Fruit fly (Drosophila melanogaster) whole organism, embryonic: ENCODE measurements around the gene CG2533.

Experiments used
- CG1024 ChIP-seq: fragments of 200-800 bp; sonication (Bioruptor generic); IDR thresholded peaks from 2 replicates; pipeline ENCODE4 v1.3.6; 2022; ENCODE audit warnings: missing biosample characterization, missing genetic modification characterization
- CG13624 ChIP-seq: fragments of 200-800 bp; sonication (Bioruptor generic); optimal IDR thresholded peaks from 2 replicates; lab custom pipeline; 2016; ENCODE audit warnings: missing biosample characterization, missing genetic modification characterization
- CG13775 ChIP-seq: fragments of 200-800 bp; sonication (Bioruptor generic); optimal IDR thresholded peaks from 3 replicates; lab custom pipeline; 2017; ENCODE audit warnings: missing biosample characterization, mild to moderate bottlenecking, missing genetic modification characterization
- CG14860 ChIP-seq: fragments of 200-800 bp; sonication (Bioruptor generic); IDR thresholded peaks from 3 replicates; pipeline ENCODE4 v1.3.6; 2022; ENCODE audit warnings: missing biosample characterization, missing genetic modification characterization; ENCODE audit not compliant: partially characterized antibody
- CG1602 ChIP-seq: fragments of 200-800 bp; sonication (Bioruptor generic); optimal IDR thresholded peaks from 3 replicates; lab custom pipeline; 2016; ENCODE audit warnings: missing biosample characterization, missing genetic modification characterization
- CG1647 ChIP-seq: fragments of 200-800 bp; sonication (Bioruptor generic); optimal IDR thresholded peaks from 3 replicates; lab custom pipeline; 2016; ENCODE audit warnings: missing biosample characterization, missing genetic modification characterization
- CG18476 ChIP-seq: fragments of 200-800 bp; sonication (Bioruptor generic); optimal IDR thresholded peaks from 2 replicates; lab custom pipeline; 2016; ENCODE audit warnings: missing biosample characterization, mild to moderate bottlenecking, missing genetic modification characterization
- CG30431 ChIP-seq: fragments of 200-800 bp; sonication (Bioruptor generic); optimal IDR thresholded peaks from 2 replicates; lab custom pipeline; 2017; ENCODE audit warnings: missing biosample characterization, missing genetic modification characterization
- CG33213 ChIP-seq: fragments of 200-800 bp; sonication (Bioruptor generic); optimal IDR thresholded peaks from 3 replicates; lab custom pipeline; 2016; ENCODE audit warnings: missing biosample characterization, missing genetic modification characterization
- CG4404 ChIP-seq: fragments of 200-800 bp; sonication (Bioruptor generic); IDR thresholded peaks from 2 replicates; pipeline ENCODE4 v1.3.6; 2022; ENCODE audit warnings: missing biosample characterization, missing genetic modification characterization
- CG4730 ChIP-seq: fragments of 200-800 bp; sonication (Bioruptor generic); IDR thresholded peaks from 2 replicates; pipeline ENCODE4 v1.3.6; 2022; ENCODE audit warnings: missing biosample characterization, missing genetic modification characterization
- CG6254 ChIP-seq: fragments of 200-800 bp; sonication (Bioruptor generic); optimal IDR thresholded peaks from 3 replicates; lab custom pipeline; 2017; ENCODE audit warnings: mild to moderate bottlenecking, missing biosample characterization, missing genetic modification reagents, missing genetic modification characterization
- CG6854 ChIP-seq: fragments of 200-800 bp; sonication (Bioruptor generic); optimal IDR thresholded peaks from 3 replicates; lab custom pipeline; 2017; ENCODE audit warnings: missing biosample characterization, mild to moderate bottlenecking, missing genetic modification characterization
- CG7556 ChIP-seq: fragments of 200-800 bp; sonication (Bioruptor generic); optimal IDR thresholded peaks from 2 replicates; lab custom pipeline; 2017; ENCODE audit warnings: missing biosample characterization, mild to moderate bottlenecking, missing genetic modification characterization
- CG8089 ChIP-seq: fragments of 200-800 bp; sonication (Bioruptor generic); optimal IDR thresholded peaks from 3 replicates; lab custom pipeline; 2016; ENCODE audit warnings: missing biosample characterization, missing genetic modification characterization
- CG9727 ChIP-seq: fragments of 200-800 bp; sonication (Bioruptor generic); optimal IDR thresholded peaks from 3 replicates; lab custom pipeline; 2017; ENCODE audit warnings: missing biosample characterization, mild to moderate bottlenecking, missing genetic modification characterization
- CG9876 ChIP-seq: fragments of 200-800 bp; sonication (Bioruptor generic); optimal IDR thresholded peaks from 2 replicates; lab custom pipeline; 2016; ENCODE audit warnings: missing biosample characterization, missing genetic modification characterization
- D ChIP-seq, 2 experiments: fragments of 200-800 bp in 1 of 2; fragments of >200 bp in 1 of 2; sonication (Bioruptor generic) in 1 of 2; optimal IDR thresholded peaks; 2 replicates in 1 of 2; 3 replicates in 1 of 2; lab custom pipeline; 2017; ENCODE audit warnings: mild to moderate bottlenecking in 1 of 2, missing biosample characterization in 1 of 2, missing genetic modification characterization in 1 of 2, missing genetic modification reagents in 1 of 2
- E2f1 ChIP-seq: fragments of 200-800 bp; sonication (Bioruptor generic); IDR thresholded peaks from 2 replicates; pipeline ENCODE4 v1.3.6; 2022; ENCODE audit warnings: missing biosample characterization, missing genetic modification characterization
- Elba2 ChIP-seq: fragments of 200-800 bp; sonication (Bioruptor generic); optimal IDR thresholded peaks from 3 replicates; lab custom pipeline; 2016; ENCODE audit warnings: missing biosample characterization, missing genetic modification characterization
- Gsc ChIP-seq: fragments of 200-800 bp; sonication (Bioruptor generic); IDR thresholded peaks from 2 replicates; pipeline ENCODE4 v1.3.6; 2022; ENCODE audit warnings: missing biosample characterization, missing genetic modification characterization
- HHEX ChIP-seq: fragments of 200-800 bp; sonication (Bioruptor generic); optimal IDR thresholded peaks from 3 replicates; lab custom pipeline; 2017; ENCODE audit warnings: missing biosample characterization, mild to moderate bottlenecking, missing genetic modification characterization, missing genetic modification reagents
- Jarid2 ChIP-seq: fragments of 200-800 bp; sonication (Bioruptor generic); optimal IDR thresholded peaks from 3 replicates; lab custom pipeline; 2017; ENCODE audit warnings: mild to moderate bottlenecking, missing biosample characterization, missing genetic modification reagents, missing genetic modification characterization
- MTF-1 ChIP-seq: fragments of 200-800 bp; sonication (Bioruptor generic); optimal IDR thresholded peaks from 2 replicates; lab custom pipeline; 2018; ENCODE audit warnings: missing biosample characterization, mild to moderate bottlenecking, missing genetic modification characterization, borderline replicate concordance
- PHDP ChIP-seq: fragments of 200-800 bp; sonication (Bioruptor generic); optimal IDR thresholded peaks from 3 replicates; lab custom pipeline; 2018; ENCODE audit warnings: missing biosample characterization, mild to moderate bottlenecking, missing genetic modification characterization, moderate library complexity
- Poxn ChIP-seq: fragments of 200-800 bp; sonication (Bioruptor generic); IDR thresholded peaks from 2 replicates; pipeline ENCODE4 v1.3.6; 2022; ENCODE audit warnings: missing biosample characterization, missing genetic modification characterization
- Scr ChIP-seq: fragments of 200-800 bp; sonication (Bioruptor generic); IDR thresholded peaks from 2 replicates; pipeline ENCODE4 v1.3.6; 2022; ENCODE audit warnings: missing biosample characterization, missing genetic modification characterization; ENCODE audit not compliant: partially characterized antibody
- Sin3A ChIP-seq: fragments of >200 bp; optimal IDR thresholded peaks from 2 replicates; lab custom pipeline; 2018
- Usf ChIP-seq: fragments of 200-800 bp; sonication (Bioruptor generic); optimal IDR thresholded peaks from 2 replicates; lab custom pipeline; 2017; ENCODE audit warnings: missing genotype, missing biosample characterization, missing genetic modification characterization
- Xrp1 ChIP-seq: fragments of 200-800 bp; sonication (Bioruptor generic); IDR thresholded peaks from 2 replicates; pipeline ENCODE4 v1.3.6; 2022; ENCODE audit warnings: missing biosample characterization, missing genetic modification characterization
- ara ChIP-seq: fragments of 200-800 bp; sonication (Bioruptor generic); IDR thresholded peaks from 2 replicates; pipeline ENCODE4 v1.3.6; 2022; ENCODE audit warnings: missing biosample characterization, missing genetic modification characterization
- cg ChIP-seq: fragments of 200-800 bp; sonication (Bioruptor generic); optimal IDR thresholded peaks from 3 replicates; lab custom pipeline; 2019; ENCODE audit warnings: missing biosample characterization, mild to moderate bottlenecking, missing genetic modification characterization, moderate library complexity
- chinmo ChIP-seq: fragments of 200-800 bp; sonication (Bioruptor generic); IDR thresholded peaks from 4 replicates; pipeline ENCODE4 v1.3.6; 2022; ENCODE audit warnings: missing biosample characterization, missing genetic modification characterization; ENCODE audit not compliant: partially characterized antibody
- ci ChIP-seq: fragments of 200-800 bp; sonication (Bioruptor generic); IDR thresholded peaks from 3 replicates; pipeline ENCODE4 v1.3.6; 2022; ENCODE audit warnings: missing biosample characterization, missing genetic modification characterization
- cwo ChIP-seq: fragments of 200-800 bp; sonication (Bioruptor generic); optimal IDR thresholded peaks from 3 replicates; lab custom pipeline; 2017; ENCODE audit warnings: missing biosample characterization, missing genetic modification characterization, mild to moderate bottlenecking, moderate library complexity, missing genetic modification reagents
- dati ChIP-seq: fragments of 200-800 bp; sonication (Bioruptor generic); IDR thresholded peaks from 2 replicates; pipeline ENCODE4 v1.3.6; 2022; ENCODE audit warnings: missing biosample characterization, missing genetic modification characterization
- fd96Cb ChIP-seq: fragments of 200-800 bp; sonication (Bioruptor generic); optimal IDR thresholded peaks from 2 replicates; lab custom pipeline; 2018; ENCODE audit warnings: missing biosample characterization, mild to moderate bottlenecking, missing genetic modification characterization, moderate library complexity
- jigr1 ChIP-seq: fragments of 200-800 bp; sonication (Bioruptor generic); IDR thresholded peaks from 3 replicates; pipeline ENCODE4 v1.3.6; 2022; ENCODE audit warnings: missing biosample characterization, missing genetic modification characterization
- lbe ChIP-seq: fragments of 200-800 bp; sonication (Bioruptor generic); optimal IDR thresholded peaks from 2 replicates; lab custom pipeline; 2016; ENCODE audit warnings: missing biosample characterization, mild to moderate bottlenecking, missing genetic modification characterization
- oc ChIP-seq: fragments of 200-800 bp; sonication (Bioruptor generic); optimal IDR thresholded peaks from 2 replicates; lab custom pipeline; 2018; ENCODE audit warnings: missing biosample characterization, mild to moderate bottlenecking, missing genetic modification characterization, moderate library complexity
- org-1 ChIP-seq: fragments of 200-800 bp; sonication (Bioruptor generic); optimal IDR thresholded peaks from 2 replicates; lab custom pipeline; 2017; ENCODE audit warnings: missing biosample characterization, missing genetic modification characterization
- pzg ChIP-seq: fragments of 200-800 bp; sonication (Bioruptor generic); optimal IDR thresholded peaks from 3 replicates; lab custom pipeline; 2018; ENCODE audit warnings: missing biosample characterization, mild to moderate bottlenecking, missing genetic modification characterization, moderate library complexity
- slbo ChIP-seq: fragments of 200-800 bp; sonication (Bioruptor generic); IDR thresholded peaks from 2 replicates; pipeline ENCODE4 v1.3.6; 2022; ENCODE audit warnings: missing biosample characterization, missing genetic modification characterization
- so ChIP-seq: fragments of 200-800 bp; sonication (Bioruptor generic); IDR thresholded peaks from 3 replicates; pipeline ENCODE4 v1.3.6; 2022; ENCODE audit warnings: missing biosample characterization, missing genetic modification characterization
- tin ChIP-seq: fragments of 200-800 bp; sonication (Bioruptor generic); optimal IDR thresholded peaks from 3 replicates; lab custom pipeline; 2016; ENCODE audit warnings: missing biosample characterization, missing genetic modification characterization
- tna ChIP-seq: fragments of 200-800 bp; sonication (Bioruptor generic); IDR thresholded peaks from 2 replicates; pipeline ENCODE4 v1.3.6; 2022; ENCODE audit warnings: missing biosample characterization, missing genetic modification characterization; ENCODE audit not compliant: partially characterized antibody
- usp ChIP-seq: fragments of >200 bp; optimal IDR thresholded peaks from 2 replicates; lab custom pipeline; 2017; ENCODE audit warnings: missing biosample characterization, missing genetic modification characterization
- z ChIP-seq: fragments of 200-800 bp; sonication (Bioruptor generic); IDR thresholded peaks from 3 replicates; pipeline ENCODE4 v1.3.6; 2022; ENCODE audit warnings: missing biosample characterization, missing genetic modification characterization
- zfh1 ChIP-seq: fragments of 200-800 bp; sonication (Bioruptor generic); IDR thresholded peaks from 3 replicates; pipeline ENCODE4 v1.3.6; 2022; ENCODE audit warnings: missing biosample characterization, missing genetic modification characterization

CG2533 gene

dm6 chrX:11580200-11580840, 23.7 kb downstream of the CG2533 start, which contains the start of gene nod (continued):
- TF ChIP-seq so (GFP tag; lab: Robert Waterston, UW) (0 out of 3 replicates have a peak, but pooled peaks have one; percentile 29), slbo (peak; percentile 68), CG13775 (GFP tag; lab: Kevin White, UChicago) (peak; percentile 68), ci (GFP tag; lab: Robert Waterston, UW) (peak; percentile 76; the same call in 2 of the 3 replicates), MTF-1 (GFP tag; lab: Kevin White, UChicago) (no peak), CG1024 (no peak), CG8089 (peak; percentile 0), cg (GFP tag; lab: Kevin White, UChicago) (no peak), lbe (GFP tag; lab: Kevin White, UChicago) (no peak), CG6254 (GFP tag; lab: Kevin White, UChicago) (no peak), Elba2 (no peak), z (peak; percentile 45; the same call in 1 of the 3 replicates), Xrp1 (GFP tag; lab: Robert Waterston, UW) (peak; percentile 48; the same call in 1 of the 2 replicates), CG9876 (GFP tag; lab: Kevin White, UChicago) (peak; percentile 3), CG9727 (GFP tag; lab: Kevin White, UChicago) (peak; percentile 57), zfh1 (peak; percentile 64), fd96Cb (tag; lab: Kevin White, UChicago) (peak; percentile 45), E2f1 (peak; percentile 52; the same call in 1 of the 2 replicates), HHEX (GFP tag; lab: Kevin White, UChicago) (peak; percentile 69), CG30431 (GFP tag; lab: Kevin White, UChicago) (peak; percentile 35), Gsc (GFP tag; lab: Robert Waterston, UW) (no peak), CG1647 (GFP tag; lab: Kevin White, UChicago) (peak; percentile 70), dati (no peak), Scr (GFP tag; lab: Robert Waterston, UW) (peak; percentile 71), CG6854 (GFP tag; lab: Kevin White, UChicago) (peak; percentile 20), PHDP (tag; lab: Kevin White, UChicago) (peak; percentile 59), tna (peak; percentile 38; the same call in 1 of the 2 replicates), chinmo (GFP tag; lab: Robert Waterston, UW) (no peak), CG33213 (GFP tag; lab: Kevin White, UChicago) (peak; percentile 76), ara (GFP tag; lab: Robert Waterston, UW) (peak; percentile 50; the same call in 1 of the 2 replicates), cwo (GFP tag; lab: Kevin White, UChicago) (peak; percentile 46), jigr1 (GFP tag; lab: Robert Waterston, UW) (no peak), CG7556 (GFP tag; lab: Kevin White, UChicago) (peak; percentile 45), CG13624 (GFP tag; lab: Kevin White, UChicago) (peak; percentile 55), CG1602 (GFP tag; lab: Kevin White, UChicago) (peak; percentile 45), CG4730 (peak; percentile 44; the same call in 1 of the 2 replicates), pzg (GFP tag; lab: Kevin White, UChicago) (peak; percentile 97), CG14860 (GFP tag; lab: Robert Waterston, UW) (no peak; the same call in 2 of the 3 replicates), Usf (GFP tag; lab: Kevin White, UChicago) (no peak), oc (tag; lab: Kevin White, UChicago) (peak; percentile 8), tin (GFP tag; lab: Kevin White, UChicago) (peak; percentile 64), org-1 (peak; percentile 60), D (optimal IDR thresholded peaks at IDR 0.05; lab: Kevin White, UChicago) (peak; percentile 71), D (GFP tag; optimal IDR thresholded peaks at IDR 0.05; lab: Kevin White, UChicago) (peak; percentile 10), Sin3A (lab: Kevin White, UChicago) (peak; percentile 89), Jarid2 (GFP tag; lab: Kevin White, UChicago) (no peak), usp (GFP tag; lab: Kevin White, UChicago) (no peak), CG18476 (GFP tag; lab: Kevin White, UChicago) (peak; percentile 43), CG4404 (GFP tag; lab: Robert Waterston, UW) (peak; percentile 42), Poxn (GFP tag; lab: Robert Waterston, UW) (no peak)
